Fruit fly (Drosophila melanogaster): ENCODE results near the gene CG8188.

DNA sequence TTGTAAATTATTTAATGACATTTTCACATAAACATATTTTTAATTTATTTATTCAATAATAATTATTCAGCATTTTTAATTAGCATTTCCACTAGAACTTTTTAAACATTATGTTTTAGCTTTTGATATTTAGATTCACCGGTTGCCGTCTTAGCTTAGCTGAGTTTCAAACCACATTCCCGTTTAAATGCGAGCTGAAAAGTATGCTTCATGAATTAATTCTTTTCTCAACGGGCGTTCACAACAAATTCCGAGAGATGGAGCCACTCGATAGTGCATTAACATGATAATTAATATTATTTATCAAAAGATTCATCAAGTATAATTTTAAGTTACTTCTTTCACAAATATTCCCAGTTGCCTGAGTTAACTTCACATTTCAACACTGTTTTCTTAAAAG is 7.2 kb downstream of the CG8188 start:
- TF ChIP-seq br (GFP tag; optimal IDR thresholded peaks at IDR 0.05) (no peak), fru (GFP tag; optimal IDR thresholded peaks at IDR 0.05) (no peak), Jra (GFP tag; optimal IDR thresholded peaks at IDR 0.05) (no peak), GATAd (GFP tag; optimal IDR thresholded peaks at IDR 0.05) (no peak), Myc (optimal IDR thresholded peaks at IDR 0.05) (peak; percentile 82), pan (optimal IDR thresholded peaks at IDR 0.05) (no peak)

Measured in whole organism, wandering third instar larva.